Worm (Caenorhabditis elegans) whole organism, L2 larva: Measurements from ENCODE around the gene ZC239.4.

Experiments used
- C34F6.9 ChIP-seq: fragments of 150-350 bp; optimal IDR thresholded peaks from 2 replicates; lab custom pipeline; 2014; ENCODE audit warnings: missing biosample characterization, missing genetic modification characterization
- F13H6.1 ChIP-seq: sonication (generic microtip); optimal IDR thresholded peaks from 2 replicates; lab custom pipeline; 2016; ENCODE audit warnings: missing genetic modification characterization, missing compliant biosample characterization
- R02D3.7 ChIP-seq: fragments of 150-350 bp; optimal IDR thresholded peaks from 2 replicates; lab custom pipeline; 2014; ENCODE audit warnings: missing biosample characterization, missing genetic modification characterization
- aly-2 ChIP-seq: fragments of 150-350 bp; optimal IDR thresholded peaks from 2 replicates; lab custom pipeline; 2014; ENCODE audit warnings: missing biosample characterization, missing genetic modification characterization
- ama-1 ChIP-seq: fragments of 150-350 bp; optimal IDR thresholded peaks from 2 replicates; lab custom pipeline; 2018; ENCODE audit warnings: inconsistent platforms
- blmp-1 ChIP-seq: sonication (generic microtip); optimal IDR thresholded peaks from 2 replicates; lab custom pipeline; 2017; ENCODE audit warnings: missing genetic modification characterization, mild to moderate bottlenecking, missing compliant biosample characterization, antibody characterized with exemption, moderate library complexity; ENCODE audit not compliant: insufficient read depth
- ceh-16 ChIP-seq: fragments of 150-350 bp; optimal IDR thresholded peaks from 2 replicates; lab custom pipeline; 2014; ENCODE audit warnings: missing biosample characterization, missing genetic modification characterization
- ceh-82 ChIP-seq: fragments of 150-350 bp; optimal IDR thresholded peaks from 2 replicates; lab custom pipeline; 2014; ENCODE audit warnings: missing biosample characterization, missing genetic modification characterization
- egl-27 ChIP-seq: sonication (generic microtip); optimal IDR thresholded peaks from 3 replicates; lab custom pipeline; 2017; ENCODE audit warnings: missing biosample characterization, missing genetic modification reagents, missing genetic modification characterization
- elt-1 ChIP-seq: fragments of 150-350 bp; optimal IDR thresholded peaks from 2 replicates; lab custom pipeline; 2014; ENCODE audit warnings: missing biosample characterization, missing genetic modification characterization
- fos-1 ChIP-seq: fragments of 150-350 bp; optimal IDR thresholded peaks from 2 replicates; lab custom pipeline; 2014; ENCODE audit warnings: missing biosample characterization, missing genetic modification characterization
- lin-11 ChIP-seq: fragments of 150-350 bp; sonication (generic microtip); optimal IDR thresholded peaks from 2 replicates; lab custom pipeline; 2014; ENCODE audit warnings: missing biosample characterization, missing genetic modification characterization, inconsistent platforms, mixed read lengths
- lin-13 ChIP-seq: fragments of 150-350 bp; optimal IDR thresholded peaks from 2 replicates; lab custom pipeline; 2014; ENCODE audit warnings: missing biosample characterization, missing genetic modification reagents, missing genetic modification characterization
- lin-39 ChIP-seq: fragments of 150-350 bp; optimal IDR thresholded peaks from 2 replicates; lab custom pipeline; 2014; ENCODE audit warnings: missing biosample characterization, missing genetic modification reagents, missing genetic modification characterization
- lsy-2 ChIP-seq, 2 experiments: fragments of 150-350 bp in 1 of 2; sonication (generic microtip) in 1 of 2; optimal IDR thresholded peaks; 2 replicates each; lab custom pipeline; 2014 to 2017; ENCODE audit warnings: missing biosample characterization in 2 of 2, missing genetic modification characterization in 2 of 2
- mab-5 ChIP-seq: fragments of 150-350 bp; optimal IDR thresholded peaks from 2 replicates; lab custom pipeline; 2014; ENCODE audit warnings: missing biosample characterization, missing genetic modification characterization
- mdl-1 ChIP-seq, 2 experiments: fragments of 150-350 bp in 1 of 2; sonication (generic microtip) in 1 of 2; optimal IDR thresholded peaks; 2 replicates each; lab custom pipeline; 2017; ENCODE audit warnings: missing biosample characterization in 2 of 2, missing genetic modification characterization in 2 of 2
- nhr-10 ChIP-seq: sonication (generic microtip); optimal IDR thresholded peaks from 2 replicates; lab custom pipeline; 2017; ENCODE audit warnings: missing biosample characterization, missing genetic modification characterization
- nhr-11 ChIP-seq: fragments of 150-350 bp; optimal IDR thresholded peaks from 2 replicates; lab custom pipeline; 2014; ENCODE audit warnings: missing biosample characterization, missing genetic modification characterization
- nhr-12 ChIP-seq: fragments of 150-350 bp; optimal IDR thresholded peaks from 2 replicates; lab custom pipeline; 2014; ENCODE audit warnings: missing biosample characterization, missing genetic modification characterization
- nhr-129 ChIP-seq: fragments of 150-350 bp; optimal IDR thresholded peaks from 2 replicates; lab custom pipeline; 2014; ENCODE audit warnings: missing biosample characterization, missing genetic modification characterization
- nhr-21 ChIP-seq: fragments of 150-350 bp; optimal IDR thresholded peaks from 2 replicates; lab custom pipeline; 2014; ENCODE audit warnings: missing biosample characterization, missing genetic modification characterization
- nhr-23 ChIP-seq: fragments of 150-350 bp; optimal IDR thresholded peaks from 2 replicates; lab custom pipeline; 2014; ENCODE audit warnings: missing biosample characterization, missing genetic modification reagents, missing genetic modification characterization
- nhr-237 ChIP-seq: fragments of 150-350 bp; optimal IDR thresholded peaks from 2 replicates; lab custom pipeline; 2014; ENCODE audit warnings: missing biosample characterization, missing genetic modification characterization
- nhr-25 ChIP-seq: fragments of 150-350 bp; sonication (generic microtip); optimal IDR thresholded peaks from 3 replicates; lab custom pipeline; 2014; ENCODE audit warnings: missing biosample characterization, missing genetic modification characterization
- nhr-6 ChIP-seq: fragments of 150-350 bp; optimal IDR thresholded peaks from 2 replicates; lab custom pipeline; 2014; ENCODE audit warnings: missing biosample characterization, missing genetic modification characterization
- nhr-77 ChIP-seq: fragments of 150-350 bp; optimal IDR thresholded peaks from 2 replicates; lab custom pipeline; 2014; ENCODE audit warnings: missing biosample characterization, missing genetic modification characterization
- peb-1 ChIP-seq: fragments of 150-350 bp; optimal IDR thresholded peaks from 2 replicates; lab custom pipeline; 2014; ENCODE audit warnings: missing biosample characterization, missing genetic modification characterization
- sem-4 ChIP-seq: fragments of 150-350 bp; optimal IDR thresholded peaks from 2 replicates; lab custom pipeline; 2014; ENCODE audit warnings: missing biosample characterization, missing genetic modification reagents, missing genetic modification characterization
- sma-3 ChIP-seq: sonication (generic microtip); optimal IDR thresholded peaks from 2 replicates; lab custom pipeline; 2016; ENCODE audit warnings: missing genetic modification reagents, missing genetic modification characterization, missing compliant biosample characterization
- snpc-4 ChIP-seq: fragments of 150-350 bp; optimal IDR thresholded peaks from 2 replicates; lab custom pipeline; 2014; ENCODE audit warnings: missing biosample characterization, missing genetic modification characterization
- unc-39 ChIP-seq: fragments of 150-350 bp; optimal IDR thresholded peaks from 2 replicates; lab custom pipeline; 2014; ENCODE audit warnings: missing biosample characterization, missing genetic modification characterization
- unc-55 ChIP-seq: fragments of 150-350 bp; sonication (generic microtip); optimal IDR thresholded peaks from 3 replicates; lab custom pipeline; 2014; ENCODE audit warnings: missing biosample characterization, missing genetic modification reagents, missing genetic modification characterization
- zag-1 ChIP-seq: fragments of 150-350 bp; optimal IDR thresholded peaks from 2 replicates; lab custom pipeline; 2014; ENCODE audit warnings: missing biosample characterization, missing genetic modification characterization
- ztf-1 ChIP-seq: fragments of 200-800 bp; sonication (Bioruptor generic); conservative IDR thresholded peaks from 2 replicates; pipeline ENCODE4 v1.3.6; 2022; ENCODE audit warnings: missing genetic modification characterization, missing compliant biosample characterization
- ztf-11 ChIP-seq: sonication (generic microtip); optimal IDR thresholded peaks from 2 replicates; lab custom pipeline; 2017; ENCODE audit warnings: missing biosample characterization, missing genetic modification characterization

Gene ZC239.4

DNA sequence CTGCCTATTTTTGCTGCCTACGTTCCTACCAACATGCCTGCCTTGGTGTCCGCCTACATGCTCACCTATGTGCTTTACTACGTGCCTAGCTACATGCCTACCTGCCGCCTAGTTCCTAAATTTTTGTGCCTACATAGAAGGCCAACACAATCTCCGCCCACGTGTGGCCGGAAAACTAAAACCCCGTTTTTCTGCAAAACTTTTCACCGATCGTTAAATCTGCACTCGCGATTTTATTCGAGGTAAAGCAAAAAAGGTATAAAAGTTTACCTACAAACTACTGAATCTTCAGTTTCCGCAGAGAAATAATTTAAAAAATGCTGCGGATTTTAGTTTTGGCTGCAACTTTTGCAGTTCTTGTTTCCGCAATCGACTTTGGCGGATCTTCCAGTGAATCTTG is 35.4 kb downstream of the ZC239.4 start, which contains the start of gene clec-124:
clec-124 (plus strand) TSS at position 301 of the 400 bp plus-strand sequence.
- no peak for TF ChIP-seq sem-4 (tag; lab: Kevin White, UChicago)
- no peak for TF ChIP-seq nhr-129 (tag; lab: Kevin White, UChicago)
- no peak for TF ChIP-seq nhr-10
- TF ChIP-seq ceh-16 (tag; lab: Kevin White, UChicago) = no peak
- no peak for TF ChIP-seq peb-1 (tag; lab: Kevin White, UChicago)
- no peak for TF ChIP-seq F13H6.1 (tag; lab: Kevin White, UChicago)
- TF ChIP-seq ama-1 (lab: Kevin White, UChicago) = no peak
- no peak for TF ChIP-seq nhr-23 (tag; lab: Kevin White, UChicago)
- no peak for TF ChIP-seq nhr-237 (tag; lab: Kevin White, UChicago)
- TF ChIP-seq lsy-2 (tag; optimal IDR thresholded peaks at IDR 0.05; lab: Kevin White, UChicago) = no peak
- TF ChIP-seq aly-2 (tag; lab: Kevin White, UChicago) = no peak
- TF ChIP-seq lin-39 (tag; lab: Kevin White, UChicago) = no peak
- no peak for TF ChIP-seq snpc-4 (tag; lab: Kevin White, UChicago)
- TF ChIP-seq nhr-11 (tag; lab: Kevin White, UChicago) = no peak
- TF ChIP-seq nhr-12 (tag; lab: Kevin White, UChicago) = no peak
- no peak for TF ChIP-seq mab-5 (tag; lab: Kevin White, UChicago)
- TF ChIP-seq ztf-1 (GFP tag; lab: Robert Waterston, UW) = no peak
- TF ChIP-seq mdl-1 (tag; optimal IDR thresholded peaks at IDR 0.05; lab: Kevin White, UChicago) = no peak

DNA sequence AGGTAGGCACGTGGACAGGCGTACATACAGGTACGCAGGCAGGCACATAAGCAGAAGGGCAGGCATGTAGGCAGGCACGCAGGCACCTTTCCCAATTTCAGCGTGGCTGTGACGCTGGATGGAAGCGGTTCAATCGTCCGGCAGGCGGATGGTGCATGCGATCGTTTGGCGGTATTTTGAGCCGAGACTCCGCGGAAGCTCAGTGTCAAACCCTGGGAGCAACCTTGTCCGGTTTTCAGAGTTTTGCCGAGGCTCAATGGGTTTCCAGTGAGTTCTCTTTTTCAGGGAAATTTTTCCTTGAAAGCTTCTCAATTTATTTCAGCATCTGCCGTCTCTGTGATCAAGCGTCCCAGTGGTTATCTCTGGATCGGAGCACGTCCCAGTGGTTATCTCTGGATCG is 36.2 kb downstream of the ZC239.4 start:
- TF ChIP-seq nhr-6 (no peak), nhr-11 (tag; lab: Kevin White, UChicago) (no peak), fos-1 (tag; lab: Kevin White, UChicago) (no peak), C34F6.9 (tag; lab: Kevin White, UChicago) (no peak), mab-5 (tag; lab: Kevin White, UChicago) (no peak), egl-27 (no peak), nhr-10 (no peak), elt-1 (tag; lab: Kevin White, UChicago) (no peak), lin-11 (tag; lab: Kevin White, UChicago) (no peak), nhr-12 (tag; lab: Kevin White, UChicago) (no peak), unc-55 (GFP tag; lab: Kevin White, UChicago) (no peak), zag-1 (tag; lab: Kevin White, UChicago) (no peak), ztf-11 (no peak), nhr-21 (tag; lab: Kevin White, UChicago) (no peak), ztf-1 (GFP tag; lab: Robert Waterston, UW) (no peak), nhr-77 (no peak), lsy-2 (tag; optimal IDR thresholded peaks at IDR 0.05; lab: Kevin White, UChicago) (no peak), nhr-129 (tag; lab: Kevin White, UChicago) (no peak)

DNA sequence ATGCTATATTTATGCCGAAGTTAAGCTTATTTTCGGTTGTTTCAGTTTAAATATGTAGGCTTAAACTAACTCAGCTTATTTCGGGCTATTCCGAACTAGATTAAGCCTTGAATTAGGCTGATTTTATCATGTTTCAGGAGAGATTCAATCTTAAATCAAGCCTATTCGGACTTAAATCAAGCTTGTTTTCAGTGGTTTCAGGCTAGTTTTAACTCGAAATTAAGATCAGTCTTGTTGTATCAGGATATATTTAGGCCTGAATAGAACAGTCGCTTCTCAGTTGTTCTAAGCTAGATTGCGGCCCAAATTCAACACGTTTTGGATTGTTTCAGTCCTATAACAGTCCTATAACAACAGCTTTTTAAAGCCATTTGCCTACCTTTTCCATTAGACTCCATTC is 37.8 kb downstream of the ZC239.4 start:
- no peak for TF ChIP-seq nhr-10
- TF ChIP-seq ceh-16 (tag; lab: Kevin White, UChicago) = no peak
- TF ChIP-seq zag-1 (tag; lab: Kevin White, UChicago) = no peak
- TF ChIP-seq mdl-1 (tag; optimal IDR thresholded peaks at IDR 0.05; lab: Kevin White, UChicago) = no peak
- TF ChIP-seq C34F6.9 (tag; lab: Kevin White, UChicago) = no peak
- no peak for TF ChIP-seq sem-4 (tag; lab: Kevin White, UChicago)
- TF ChIP-seq unc-39 (tag; lab: Kevin White, UChicago) = no peak
- TF ChIP-seq sma-3 = no peak
- no peak for TF ChIP-seq nhr-25
- no peak for TF ChIP-seq snpc-4 (tag; lab: Kevin White, UChicago)
- TF ChIP-seq ztf-11 = no peak
- TF ChIP-seq lin-11 (tag; lab: Kevin White, UChicago) = no peak

DNA sequence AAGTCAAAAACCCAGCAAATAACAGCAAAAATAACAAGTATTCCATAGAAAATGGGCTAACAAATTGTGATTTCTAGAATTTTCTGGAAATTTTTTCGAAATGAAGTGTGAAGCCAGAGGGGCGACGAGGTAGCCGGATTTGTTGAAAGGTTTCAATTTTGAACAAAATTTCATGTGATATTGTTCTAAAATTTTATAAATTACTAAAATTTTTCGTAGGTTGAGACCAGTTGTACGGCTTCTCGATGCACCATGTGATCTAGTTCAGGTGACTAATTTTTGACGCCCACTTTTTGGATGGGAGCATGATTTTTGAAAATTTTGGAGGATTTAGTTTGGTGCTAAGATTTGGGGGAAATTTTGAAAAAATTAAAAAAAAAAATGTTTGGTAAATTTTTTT is 45.3 kb downstream of the ZC239.4 start, which contains the start of gene gcy-19:
gcy-19 (minus strand) TSS at position 101 of the 400 bp plus-strand sequence.
- TF ChIP-seq R02D3.7 (tag; lab: Kevin White, UChicago) = no peak
- TF ChIP-seq nhr-12 (tag; lab: Kevin White, UChicago) = no peak
- no peak for TF ChIP-seq ceh-16 (tag; lab: Kevin White, UChicago)
- TF ChIP-seq F13H6.1 (tag; lab: Kevin White, UChicago) = no peak
- TF ChIP-seq lin-11 (tag; lab: Kevin White, UChicago) = no peak
- no peak for TF ChIP-seq nhr-21 (tag; lab: Kevin White, UChicago)
- no peak for TF ChIP-seq elt-1 (tag; lab: Kevin White, UChicago)
- TF ChIP-seq fos-1 (tag; lab: Kevin White, UChicago) = no peak
- no peak for TF ChIP-seq nhr-25
- no peak for TF ChIP-seq blmp-1
- no peak for TF ChIP-seq unc-39 (tag; lab: Kevin White, UChicago)
- no peak for TF ChIP-seq lin-39 (tag; lab: Kevin White, UChicago)
- TF ChIP-seq C34F6.9 (tag; lab: Kevin White, UChicago) = no peak
- no peak for TF ChIP-seq ceh-82 (tag; lab: Kevin White, UChicago)
- no peak for TF ChIP-seq nhr-6
- no peak for TF ChIP-seq nhr-77
- TF ChIP-seq nhr-129 (tag; lab: Kevin White, UChicago) = no peak
- no peak for TF ChIP-seq snpc-4 (tag; lab: Kevin White, UChicago)
- TF ChIP-seq lin-13 = no peak
